Worm (Caenorhabditis elegans) whole organism, mixed stage, embryonic: Measurements from ENCODE around the gene srw-140.

Experiments
- M03D4.4 ChIP-seq: sonication (generic microtip); optimal IDR thresholded peaks from 2 replicates; lab custom pipeline; 2017; ENCODE audit warnings: mild to moderate bottlenecking, missing genetic modification characterization, missing compliant biosample characterization
- bed-3 ChIP-seq: fragments of 200-800 bp; sonication (Bioruptor generic); optimal IDR thresholded peaks from 3 replicates; lab custom pipeline; 2018; ENCODE audit warnings: mild to moderate bottlenecking, missing genetic modification characterization, moderate library complexity, missing compliant biosample characterization
- blmp-1 ChIP-seq: fragments of 150-350 bp; optimal IDR thresholded peaks from 2 replicates; lab custom pipeline; 2014; ENCODE audit warnings: missing biosample characterization, missing genetic modification characterization
- ceh-39 ChIP-seq: fragments of 150-350 bp; optimal IDR thresholded peaks from 2 replicates; lab custom pipeline; 2014; ENCODE audit warnings: missing biosample characterization, missing genetic modification characterization
- ceh-43 ChIP-seq: fragments of 200-800 bp; sonication (Bioruptor generic); optimal IDR thresholded peaks from 2 replicates; lab custom pipeline; 2018; ENCODE audit warnings: mild to moderate bottlenecking, missing genetic modification characterization, moderate library complexity, missing compliant biosample characterization
- ceh-83 ChIP-seq: fragments of 200-800 bp; sonication (Bioruptor generic); optimal IDR thresholded peaks from 2 replicates; lab custom pipeline; 2018; ENCODE audit warnings: mild to moderate bottlenecking, missing genetic modification characterization, missing compliant biosample characterization
- ces-1 ChIP-seq: fragments of 150-350 bp; optimal IDR thresholded peaks from 2 replicates; lab custom pipeline; 2014; ENCODE audit warnings: missing biosample characterization, missing genetic modification reagents, missing genetic modification characterization
- cnd-1 ChIP-seq: fragments of 200-800 bp; sonication (Bioruptor generic); optimal IDR thresholded peaks from 2 replicates; lab custom pipeline; 2018; ENCODE audit warnings: mild to moderate bottlenecking, missing genetic modification characterization, missing compliant biosample characterization
- elt-1 ChIP-seq: sonication (generic microtip); optimal IDR thresholded peaks from 2 replicates; lab custom pipeline; 2017; ENCODE audit warnings: missing genetic modification characterization, mild to moderate bottlenecking, missing compliant biosample characterization, antibody characterized with exemption, moderate library complexity, borderline replicate concordance; ENCODE audit not compliant: insufficient read depth
- elt-3 ChIP-seq: fragments of 150-350 bp; optimal IDR thresholded peaks from 2 replicates; lab custom pipeline; 2014; ENCODE audit warnings: missing biosample characterization, missing genetic modification characterization
- flh-1 ChIP-seq: fragments of 200-800 bp; sonication (Bioruptor generic); optimal IDR thresholded peaks from 2 replicates; lab custom pipeline; 2018; ENCODE audit warnings: mild to moderate bottlenecking, missing genetic modification characterization, moderate library complexity, missing compliant biosample characterization
- ham-2 ChIP-seq: fragments of 200-800 bp; sonication (Bioruptor generic); optimal IDR thresholded peaks from 2 replicates; lab custom pipeline; 2018; ENCODE audit warnings: mild to moderate bottlenecking, missing genetic modification characterization, missing compliant biosample characterization
- hlh-1 ChIP-seq: fragments of 150-350 bp; optimal IDR thresholded peaks from 2 replicates; lab custom pipeline; 2014; ENCODE audit warnings: missing biosample characterization, missing genetic modification reagents, missing genetic modification characterization
- lin-32 ChIP-seq: fragments of 200-800 bp; sonication (Bioruptor generic); optimal IDR thresholded peaks from 2 replicates; lab custom pipeline; 2018; ENCODE audit warnings: mild to moderate bottlenecking, missing genetic modification characterization, missing compliant biosample characterization
- lsy-2 ChIP-seq: fragments of 150-350 bp; optimal IDR thresholded peaks from 2 replicates; lab custom pipeline; 2014; ENCODE audit warnings: missing biosample characterization, missing genetic modification characterization
- mab-5 ChIP-seq: fragments of 150-350 bp; optimal IDR thresholded peaks from 2 replicates; lab custom pipeline; 2014; ENCODE audit warnings: missing biosample characterization, missing genetic modification characterization
- mep-1 ChIP-seq: fragments of 150-350 bp; optimal IDR thresholded peaks from 2 replicates; lab custom pipeline; 2017; ENCODE audit warnings: missing biosample characterization, missing genetic modification reagents, missing genetic modification characterization, inconsistent platforms
- mls-2 ChIP-seq: sonication (generic microtip); optimal IDR thresholded peaks from 2 replicates; lab custom pipeline; 2016; ENCODE audit warnings: mild to moderate bottlenecking, missing genetic modification characterization, moderate library complexity, missing compliant biosample characterization
- nhr-12 ChIP-seq: fragments of 150-350 bp; optimal IDR thresholded peaks from 2 replicates; lab custom pipeline; 2014; ENCODE audit warnings: missing biosample characterization, missing genetic modification characterization
- nhr-237 ChIP-seq: fragments of 150-350 bp; optimal IDR thresholded peaks from 2 replicates; lab custom pipeline; 2014; ENCODE audit warnings: missing biosample characterization, missing genetic modification characterization
- nhr-28 ChIP-seq: fragments of 150-350 bp; optimal IDR thresholded peaks from 2 replicates; lab custom pipeline; 2014; ENCODE audit warnings: missing biosample characterization, missing genetic modification characterization
- nhr-76 ChIP-seq: sonication (generic microtip); optimal IDR thresholded peaks from 2 replicates; lab custom pipeline; 2017; ENCODE audit warnings: missing biosample characterization, missing genetic modification characterization
- pha-4 ChIP-seq: fragments of 150-350 bp; optimal IDR thresholded peaks from 2 replicates; lab custom pipeline; 2018; ENCODE audit warnings: missing biosample characterization, missing genetic modification reagents, missing genetic modification characterization
- sem-2 ChIP-seq: fragments of 200-800 bp; sonication (Bioruptor generic); optimal IDR thresholded peaks from 2 replicates; lab custom pipeline; 2018; ENCODE audit warnings: mild to moderate bottlenecking, missing genetic modification characterization, missing compliant biosample characterization
- sptf-1 ChIP-seq: sonication (generic microtip); optimal IDR thresholded peaks from 2 replicates; lab custom pipeline; 2017; ENCODE audit warnings: mild to moderate bottlenecking, missing genetic modification characterization, moderate library complexity, missing compliant biosample characterization
- tbx-8 ChIP-seq: fragments of 200-800 bp; sonication (Bioruptor generic); optimal IDR thresholded peaks from 2 replicates; lab custom pipeline; 2018; ENCODE audit warnings: mild to moderate bottlenecking, missing genetic modification characterization, moderate library complexity, missing compliant biosample characterization
- unc-120 ChIP-seq: sonication (generic microtip); optimal IDR thresholded peaks from 2 replicates; lab custom pipeline; 2017; ENCODE audit warnings: missing genetic modification characterization, missing compliant biosample characterization; ENCODE audit not compliant: poor library complexity, severe bottlenecking
- unc-39 ChIP-seq: fragments of 150-350 bp; optimal IDR thresholded peaks from 2 replicates; lab custom pipeline; 2014; ENCODE audit warnings: missing biosample characterization, missing genetic modification characterization
- unc-62 ChIP-seq: fragments of 150-350 bp; optimal IDR thresholded peaks from 2 replicates; lab custom pipeline; 2014; ENCODE audit warnings: missing biosample characterization, missing genetic modification reagents, missing genetic modification characterization
- zip-8 ChIP-seq: fragments of 150-350 bp; optimal IDR thresholded peaks from 2 replicates; lab custom pipeline; 2014; ENCODE audit warnings: missing biosample characterization, missing genetic modification characterization
- ztf-11 ChIP-seq: fragments of 150-350 bp; optimal IDR thresholded peaks from 2 replicates; lab custom pipeline; 2014; ENCODE audit warnings: missing biosample characterization, missing genetic modification characterization

The srw-140 gene

ce11 chrV:5169586-5169985, 4.1 kb downstream of the srw-140 start, which contains the start of gene srt-64:
TSS of gene srt-64 (minus strand) at chrV:5169686.
- no peak for TF ChIP-seq mep-1 (tag; lab: Kevin White, UChicago)
- TF ChIP-seq nhr-76 = no peak
- TF ChIP-seq ceh-39 = no peak

ce11 chrV:5172833-5173232, 7.3 kb downstream of the srw-140 start, which contains the start of gene srt-65:
TSS of gene srt-65 (minus strand) at chrV:5172933.
- no peak for TF ChIP-seq unc-39 (tag; lab: Kevin White, UChicago)
- no peak for TF ChIP-seq elt-1 (tag; lab: Kevin White, UChicago)
- no peak for TF ChIP-seq mep-1 (tag; lab: Kevin White, UChicago)
- TF ChIP-seq nhr-237 (tag; lab: Kevin White, UChicago) = no peak
- no peak for TF ChIP-seq nhr-12
- TF ChIP-seq ces-1 (GFP tag; lab: Kevin White, UChicago) = no peak
- TF ChIP-seq pha-4 (tag; lab: Kevin White, UChicago) = no peak
- no peak for TF ChIP-seq ceh-39
- TF ChIP-seq bed-3 (GFP tag; lab: Kevin White, UChicago) = no peak
- TF ChIP-seq lsy-2 (tag; lab: Kevin White, UChicago) = no peak
- no peak for TF ChIP-seq unc-120 (tag; lab: Kevin White, UChicago)
- no peak for TF ChIP-seq ceh-43 (GFP tag; lab: Kevin White, UChicago)
- TF ChIP-seq ztf-11 (tag; lab: Kevin White, UChicago) = no peak
- TF ChIP-seq blmp-1 (tag; lab: Kevin White, UChicago) = no peak
- TF ChIP-seq lin-32 (GFP tag; lab: Kevin White, UChicago) = no peak
- no peak for TF ChIP-seq mls-2
- no peak for TF ChIP-seq hlh-1 (tag; lab: Kevin White, UChicago)
- TF ChIP-seq nhr-28 (tag; lab: Kevin White, UChicago) = no peak

DNA sequence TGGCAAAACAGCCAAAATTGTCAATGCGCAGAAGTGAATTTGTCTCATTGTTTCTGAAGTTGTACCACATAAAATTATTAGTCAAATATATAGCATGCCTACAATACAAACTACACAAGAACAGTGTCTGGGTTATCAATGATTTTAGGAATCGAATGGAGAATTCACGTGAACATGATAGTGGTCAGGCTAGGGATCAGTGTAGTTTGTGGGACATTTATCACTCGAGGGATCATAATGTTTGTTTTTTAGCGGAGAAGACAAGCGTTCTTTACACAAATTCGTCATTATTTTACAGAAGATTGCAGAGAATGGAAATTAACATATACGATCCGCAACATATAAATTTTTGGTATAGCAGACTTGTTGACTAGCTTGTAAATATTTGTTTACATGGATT, 11.7 kb downstream of the srw-140 start, which contains the start of gene ugt-51:
Gene ugt-51 (minus strand): TSS at position 101 of the 400 bp plus-strand sequence.
- no peak for TF ChIP-seq mab-5

- no peak for TF ChIP-seq bed-3 (GFP tag; lab: Kevin White, UChicago)
- TF ChIP-seq lsy-2 (tag; lab: Kevin White, UChicago) = no peak
- no peak for TF ChIP-seq flh-1
- TF ChIP-seq nhr-76 = no peak
- TF ChIP-seq sptf-1 (tag; lab: Kevin White, UChicago) = no peak
- TF ChIP-seq, all 35 proteins: peak for 0
These were observed 12.5 kb downstream of the srw-140 start for ce11 chrV:5178051-5178450.

DNA sequence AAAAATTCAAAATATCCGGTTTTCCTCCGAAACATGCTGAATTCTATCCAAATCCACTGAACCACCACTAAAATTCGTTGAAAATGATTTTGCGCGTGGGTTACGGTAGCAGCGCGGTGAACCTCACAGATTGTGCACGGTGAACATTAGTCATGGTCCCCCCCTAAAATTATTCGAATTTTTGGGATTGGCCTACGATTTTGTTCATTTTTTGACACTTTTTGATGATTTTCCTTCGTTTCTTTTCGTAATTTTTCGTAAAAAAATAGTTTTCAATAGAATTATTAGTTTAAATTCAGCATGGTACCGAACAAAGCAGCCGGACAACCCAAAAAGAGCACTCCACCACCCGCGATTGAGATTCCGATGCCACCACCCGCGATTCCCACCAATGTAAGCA, 16.1 kb downstream of the srw-140 start, which contains the start of gene C03A7.2:
Gene C03A7.2 (plus strand): TSS at position 301 of the 400 bp plus-strand sequence.
- no peak for TF ChIP-seq M03D4.4 (tag; lab: Kevin White, UChicago)
- TF ChIP-seq nhr-237 (tag; lab: Kevin White, UChicago) = no peak
- TF ChIP-seq ces-1 (GFP tag; lab: Kevin White, UChicago) = no peak
- TF ChIP-seq pha-4 (tag; lab: Kevin White, UChicago) = no peak
- no peak for TF ChIP-seq cnd-1 (tag; lab: Kevin White, UChicago)
- TF ChIP-seq sptf-1 (tag; lab: Kevin White, UChicago) = no peak
- no peak for TF ChIP-seq unc-39 (tag; lab: Kevin White, UChicago)
- TF ChIP-seq unc-62 = no peak
- no peak for TF ChIP-seq unc-120 (tag; lab: Kevin White, UChicago)
- TF ChIP-seq ceh-43 (GFP tag; lab: Kevin White, UChicago) = no peak
- no peak for TF ChIP-seq mls-2
- TF ChIP-seq mep-1 (tag; lab: Kevin White, UChicago) = no peak
- TF ChIP-seq ceh-39 = no peak
- TF ChIP-seq zip-8 (tag; lab: Kevin White, UChicago) = no peak
- no peak for TF ChIP-seq elt-3 (tag; lab: Kevin White, UChicago)
- TF ChIP-seq nhr-76 = no peak

DNA sequence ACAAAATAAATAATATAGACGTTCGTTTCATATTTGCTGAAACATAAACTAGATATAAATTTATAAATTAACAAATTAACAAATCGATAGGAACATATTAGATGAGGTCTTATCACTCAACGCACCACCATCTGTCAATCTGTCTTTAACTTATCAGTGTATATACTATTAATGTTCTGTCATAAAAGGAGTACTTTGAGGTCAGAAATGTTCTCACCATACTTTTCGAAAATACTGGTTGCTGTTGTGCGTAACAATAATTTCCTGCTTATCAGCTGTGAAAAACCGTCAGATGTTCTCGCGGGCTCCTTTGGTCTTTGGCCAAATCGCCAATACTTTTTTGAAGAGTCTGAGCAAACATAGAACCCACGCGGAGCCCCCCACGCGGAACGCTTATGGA, 27.0 kb downstream of the srw-140 start, which contains the start of gene C03A7.13:
Gene C03A7.13 (minus strand): TSS at position 43 of the 400 bp plus-strand sequence.
- TF ChIP-seq elt-1 (tag; lab: Kevin White, UChicago) (no peak), tbx-8 (no peak), elt-3 (tag; lab: Kevin White, UChicago) (no peak), zip-8 (tag; lab: Kevin White, UChicago) (no peak), sem-2 (GFP tag; lab: Kevin White, UChicago) (no peak), lin-32 (GFP tag; lab: Kevin White, UChicago) (no peak), ces-1 (GFP tag; lab: Kevin White, UChicago) (no peak), cnd-1 (tag; lab: Kevin White, UChicago) (no peak), unc-39 (tag; lab: Kevin White, UChicago) (no peak), nhr-28 (tag; lab: Kevin White, UChicago) (no peak), nhr-237 (tag; lab: Kevin White, UChicago) (no peak), ztf-11 (tag; lab: Kevin White, UChicago) (no peak), ham-2 (GFP tag; lab: Kevin White, UChicago) (no peak), ceh-83 (GFP tag; lab: Kevin White, UChicago) (no peak)
